Worm (Caenorhabditis elegans) whole organism, young adult: ENCODE measurements around the gene Y41G9A.5.

Experiments used
- F22D6.2 ChIP-seq: sonication (generic microtip); optimal IDR thresholded peaks from 2 replicates; lab custom pipeline; 2016; ENCODE audit warnings: mild to moderate bottlenecking, missing genetic modification characterization, missing compliant biosample characterization
- F49E8.2 ChIP-seq: sonication (generic microtip); optimal IDR thresholded peaks from 3 replicates; lab custom pipeline; 2017; ENCODE audit warnings: missing genetic modification characterization, mild to moderate bottlenecking, missing compliant biosample characterization, antibody characterized with exemption, moderate library complexity; ENCODE audit not compliant: insufficient read depth
- F52B5.7 ChIP-seq: sonication (generic microtip); optimal IDR thresholded peaks from 2 replicates; lab custom pipeline; 2016; ENCODE audit warnings: mild to moderate bottlenecking, missing genetic modification characterization, missing compliant biosample characterization
- atf-7 ChIP-seq: sonication (generic microtip); optimal IDR thresholded peaks from 2 replicates; lab custom pipeline; 2017; ENCODE audit warnings: mild to moderate bottlenecking, missing genetic modification characterization, missing compliant biosample characterization
- attf-6 ChIP-seq: fragments of 200-800 bp; sonication (Bioruptor generic); IDR thresholded peaks from 2 replicates; pipeline ENCODE4 v1.3.6; 2022; ENCODE audit warnings: missing genetic modification reagents, missing genetic modification characterization, missing compliant biosample characterization
- bed-2 ChIP-seq: fragments of 200-800 bp; sonication (Bioruptor generic); IDR thresholded peaks from 2 replicates; pipeline ENCODE4 v1.3.6; 2022; ENCODE audit warnings: missing genetic modification reagents, missing genetic modification characterization, missing compliant biosample characterization
- cebp-1 ChIP-seq, 2 experiments: fragments of 200-800 bp in 1 of 2; sonication (Bioruptor generic) in 1 of 2; sonication (generic microtip) in 1 of 2; IDR thresholded peaks in 1 of 2; optimal IDR thresholded peaks in 1 of 2; 2 replicates each; pipeline versions ENCODE4 v1.3.6 to Lab custom; 2017 to 2022; ENCODE audit warnings: missing compliant biosample characterization in 2 of 2, missing genetic modification characterization in 2 of 2, mild to moderate bottlenecking in 1 of 2, missing genetic modification reagents in 1 of 2, moderate library complexity in 1 of 2
- cebp-2 ChIP-seq: fragments of 200-800 bp; sonication (Bioruptor generic); IDR thresholded peaks from 2 replicates; pipeline ENCODE4 v1.3.6; 2022; ENCODE audit warnings: missing genetic modification characterization, missing compliant biosample characterization
- ceh-100 ChIP-seq: fragments of 200-800 bp; sonication (Bioruptor generic); IDR thresholded peaks from 2 replicates; pipeline ENCODE4 v1.3.6; 2022; ENCODE audit warnings: missing genetic modification reagents, missing genetic modification characterization, missing compliant biosample characterization
- ceh-27 ChIP-seq: fragments of 200-800 bp; sonication (Bioruptor generic); optimal IDR thresholded peaks from 2 replicates; lab custom pipeline; 2018; ENCODE audit warnings: mild to moderate bottlenecking, missing genetic modification characterization, moderate library complexity, missing compliant biosample characterization
- chd-7 ChIP-seq: sonication (generic microtip); optimal IDR thresholded peaks from 2 replicates; lab custom pipeline; 2016; ENCODE audit warnings: mild to moderate bottlenecking, missing genetic modification characterization, moderate library complexity, missing compliant biosample characterization
- fkh-3 ChIP-seq: sonication (generic microtip); optimal IDR thresholded peaks from 2 replicates; lab custom pipeline; 2016; ENCODE audit warnings: mild to moderate bottlenecking, missing genetic modification characterization, missing compliant biosample characterization
- hlh-26 ChIP-seq: fragments of 200-800 bp; sonication (Bioruptor generic); conservative IDR thresholded peaks from 2 replicates; pipeline ENCODE4 v1.3.6; 2022; ENCODE audit warnings: missing genetic modification reagents, missing genetic modification characterization, missing compliant biosample characterization
- hrde-1 ChIP-seq: sonication (generic microtip); optimal IDR thresholded peaks from 2 replicates; lab custom pipeline; 2016; ENCODE audit warnings: missing genetic modification characterization, mild to moderate bottlenecking, missing compliant biosample characterization, moderate library complexity, missing genotype, missing genetic modification reagents, borderline replicate concordance
- hsf-1 ChIP-seq: fragments of 200-800 bp; sonication (Bioruptor generic); IDR thresholded peaks from 2 replicates; pipeline ENCODE4 v1.3.6; 2022; ENCODE audit warnings: missing genetic modification reagents, missing genetic modification characterization, missing compliant biosample characterization
- madf-8 ChIP-seq: fragments of 200-800 bp; sonication (Bioruptor generic); conservative IDR thresholded peaks from 2 replicates; pipeline ENCODE4 v1.3.6; 2022; ENCODE audit warnings: missing genetic modification reagents, missing genetic modification characterization, missing compliant biosample characterization
- mxl-1 ChIP-seq: sonication (generic microtip); optimal IDR thresholded peaks from 2 replicates; lab custom pipeline; 2016; ENCODE audit warnings: missing genetic modification characterization, missing compliant biosample characterization
- nfyb-1 ChIP-seq: fragments of 200-800 bp; sonication (Bioruptor generic); IDR thresholded peaks from 2 replicates; pipeline ENCODE4 v1.3.6; 2022; ENCODE audit warnings: missing genetic modification reagents, missing genetic modification characterization, missing compliant biosample characterization
- nhr-120 ChIP-seq: fragments of 200-800 bp; sonication (Bioruptor generic); IDR thresholded peaks from 2 replicates; pipeline ENCODE4 v1.3.6; 2022; ENCODE audit warnings: missing genetic modification characterization, missing compliant biosample characterization
- nhr-90 ChIP-seq: sonication (generic microtip); optimal IDR thresholded peaks from 2 replicates; lab custom pipeline; 2016; ENCODE audit warnings: missing genotype, mild to moderate bottlenecking, missing genetic modification characterization, missing compliant biosample characterization
- pbrm-1 ChIP-seq: fragments of 200-800 bp; sonication (Bioruptor generic); IDR thresholded peaks from 2 replicates; pipeline ENCODE4 v1.3.6; 2022; ENCODE audit warnings: missing genetic modification reagents, missing genetic modification characterization, missing compliant biosample characterization
- somi-1 ChIP-seq: fragments of 200-800 bp; sonication (Bioruptor generic); optimal IDR thresholded peaks from 2 replicates; lab custom pipeline; 2018; ENCODE audit warnings: mild to moderate bottlenecking, missing genetic modification characterization, missing compliant biosample characterization
- sptf-2 ChIP-seq: fragments of 200-800 bp; sonication (Bioruptor generic); optimal IDR thresholded peaks from 2 replicates; lab custom pipeline; 2018; ENCODE audit warnings: mild to moderate bottlenecking, missing genetic modification characterization, missing compliant biosample characterization
- tbp1 ChIP-seq: fragments of 200-800 bp; sonication (Bioruptor generic); optimal IDR thresholded peaks from 2 replicates; lab custom pipeline; 2018; ENCODE audit warnings: mild to moderate bottlenecking, missing genetic modification characterization, missing compliant biosample characterization
- tbx-9 ChIP-seq: sonication (generic microtip); optimal IDR thresholded peaks from 2 replicates; lab custom pipeline; 2016; ENCODE audit warnings: borderline replicate concordance, missing genetic modification characterization, inconsistent platforms, missing compliant biosample characterization
- xnd-1 ChIP-seq: sonication (generic microtip); optimal IDR thresholded peaks from 2 replicates; lab custom pipeline; 2016; ENCODE audit warnings: missing genotype, missing genetic modification reagents, missing genetic modification characterization, missing compliant biosample characterization
- ztf-22 ChIP-seq: fragments of 200-800 bp; sonication (Bioruptor generic); optimal IDR thresholded peaks from 2 replicates; lab custom pipeline; 2018; ENCODE audit warnings: mild to moderate bottlenecking, missing genetic modification characterization, moderate library complexity, missing compliant biosample characterization
- ztf-26 ChIP-seq: sonication (generic microtip); optimal IDR thresholded peaks from 2 replicates; lab custom pipeline; 2017; ENCODE audit warnings: missing genetic modification characterization, missing compliant biosample characterization
- ztf-28 ChIP-seq: fragments of 200-800 bp; sonication (Bioruptor generic); IDR thresholded peaks from 2 replicates; pipeline ENCODE4 v1.3.6; 2022; ENCODE audit warnings: missing genetic modification reagents, missing genetic modification characterization, missing compliant biosample characterization

Y41G9A.5 gene

ce11 chrX:2946508-2947005 is at the start of gene Y41G9A.5, which contains the start of gene Y41G9A.10:
TSS of gene Y41G9A.5 (plus strand) at chrX:2946667.
TSS of gene Y41G9A.10 (minus strand) at chrX:2946558.
- TF ChIP-seq chd-7 (tag; lab: Kevin White, UChicago): no peak
- TF ChIP-seq hlh-26 (GFP tag; lab: Robert Waterston, UW): no peak
- TF ChIP-seq tbx-9: no peak
- TF ChIP-seq nhr-120 (GFP tag; lab: Robert Waterston, UW): no peak
- TF ChIP-seq bed-2: no peak
- TF ChIP-seq sptf-2 (GFP tag; lab: Kevin White, UChicago): no peak
- TF ChIP-seq F22D6.2 (tag; lab: Kevin White, UChicago): no peak
- no peak for TF ChIP-seq tbp1 (GFP tag; lab: Kevin White, UChicago)
- no peak for TF ChIP-seq ceh-100
- TF ChIP-seq atf-7 (tag; lab: Kevin White, UChicago): no peak
- no peak for TF ChIP-seq cebp-1 (GFP tag; IDR thresholded peaks at IDR 0.05; lab: Robert Waterston, UW)
- TF ChIP-seq cebp-1 (tag; optimal IDR thresholded peaks at IDR 0.05; lab: Kevin White, UChicago): no peak

- TF ChIP-seq cebp-1 (GFP tag; IDR thresholded peaks at IDR 0.05; lab: Robert Waterston, UW): no peak
- peak; percentile 40 for TF ChIP-seq cebp-1 (tag; optimal IDR thresholded peaks at IDR 0.05; lab: Kevin White, UChicago)
- TF ChIP-seq madf-8 (GFP tag; lab: Robert Waterston, UW): no peak
Measured at ce11 chrX:2898256-2898655, 48.2 kb upstream of the Y41G9A.5 start, which contains the start of gene F52B10.3. TSS of gene F52B10.3 (minus strand) at chrX:2898356.

- TF ChIP-seq attf-6 (GFP tag; lab: Robert Waterston, UW) (no peak), nfyb-1 (0 out of 2 replicates have a peak, but pooled peaks have one; percentile 21)
Measured at ce11 chrX:2900897-2901496, 45.5 kb upstream of the Y41G9A.5 start.

- TF ChIP-seq pbrm-1 (GFP tag; lab: Robert Waterston, UW) (no peak), xnd-1 (tag; lab: Kevin White, UChicago) (no peak), nhr-90 (tag; lab: Kevin White, UChicago) (no peak), cebp-2 (GFP tag; lab: Robert Waterston, UW) (no peak), madf-8 (GFP tag; lab: Robert Waterston, UW) (no peak), ztf-26 (tag; lab: Kevin White, UChicago) (no peak), fkh-3 (tag; lab: Kevin White, UChicago) (no peak), somi-1 (GFP tag; lab: Kevin White, UChicago) (no peak), ztf-22 (no peak), hrde-1 (no peak), mxl-1 (tag; lab: Kevin White, UChicago) (no peak), F49E8.2 (no peak), ceh-27 (GFP tag; lab: Kevin White, UChicago) (no peak), ztf-28 (GFP tag; lab: Robert Waterston, UW) (no peak), cebp-1 (GFP tag; IDR thresholded peaks at IDR 0.05; lab: Robert Waterston, UW) (no peak), cebp-1 (tag; optimal IDR thresholded peaks at IDR 0.05; lab: Kevin White, UChicago) (no peak), tbx-9 (no peak), atf-7 (tag; lab: Kevin White, UChicago) (no peak), hsf-1 (GFP tag; lab: Robert Waterston, UW) (no peak), F52B5.7 (tag; lab: Kevin White, UChicago) (no peak)
Measured at ce11 chrX:2902854-2903253, 43.6 kb upstream of the Y41G9A.5 start.
